Fruit fly (Drosophila melanogaster) Kc167 (cell line): ENCODE measurements around the gene CG7191.

ENCODE experiments used
- Myc ChIP-seq: fragments of >200 bp; optimal IDR thresholded peaks from 2 replicates; lab custom pipeline; 2017; ENCODE audit warnings: missing external identifiers
- Sin3A ChIP-seq: fragments of >200 bp; optimal IDR thresholded peaks from 2 replicates; lab custom pipeline; 2018; ENCODE audit warnings: missing external identifiers
- h ChIP-seq: fragments of >200 bp; optimal IDR thresholded peaks from 3 replicates; lab custom pipeline; 2018; ENCODE audit warnings: missing external identifiers
- insv ChIP-seq: fragments of >200 bp; optimal IDR thresholded peaks from 3 replicates; lab custom pipeline; 2018; ENCODE audit warnings: missing external identifiers
- psq ChIP-seq: fragments of >200 bp; optimal IDR thresholded peaks from 2 replicates; lab custom pipeline; 2017; ENCODE audit warnings: missing external identifiers
- ttk ChIP-seq: sonication (Bioruptor generic); optimal IDR thresholded peaks from 2 replicates; lab custom pipeline; 2017; ENCODE audit warnings: missing external identifiers

Gene CG7191

DNA sequence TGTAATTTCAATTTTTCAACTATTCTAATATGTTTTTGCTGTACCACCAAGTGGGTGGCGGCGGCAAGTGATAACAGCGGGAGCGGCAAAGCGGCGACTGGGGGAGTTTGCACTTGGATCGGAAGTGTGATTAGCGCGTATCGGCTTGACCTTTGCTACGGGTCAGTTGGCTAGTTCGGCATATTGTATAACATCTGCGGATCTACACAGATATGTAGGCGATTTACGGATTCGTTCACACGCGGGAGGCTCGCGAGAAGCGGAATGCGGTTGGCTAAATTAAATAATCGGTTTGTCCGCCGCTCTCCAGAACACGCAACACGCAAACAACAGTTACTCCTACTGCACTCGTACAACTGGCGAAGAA is 22.6 kb downstream of the CG7191 start:
- TF ChIP-seq Sin3A (lab: Kevin White, UChicago) (no peak), insv (lab: Kevin White, UChicago) (no peak), h (lab: Kevin White, UChicago) (no peak), psq (lab: Kevin White, UChicago) (no peak)

DNA sequence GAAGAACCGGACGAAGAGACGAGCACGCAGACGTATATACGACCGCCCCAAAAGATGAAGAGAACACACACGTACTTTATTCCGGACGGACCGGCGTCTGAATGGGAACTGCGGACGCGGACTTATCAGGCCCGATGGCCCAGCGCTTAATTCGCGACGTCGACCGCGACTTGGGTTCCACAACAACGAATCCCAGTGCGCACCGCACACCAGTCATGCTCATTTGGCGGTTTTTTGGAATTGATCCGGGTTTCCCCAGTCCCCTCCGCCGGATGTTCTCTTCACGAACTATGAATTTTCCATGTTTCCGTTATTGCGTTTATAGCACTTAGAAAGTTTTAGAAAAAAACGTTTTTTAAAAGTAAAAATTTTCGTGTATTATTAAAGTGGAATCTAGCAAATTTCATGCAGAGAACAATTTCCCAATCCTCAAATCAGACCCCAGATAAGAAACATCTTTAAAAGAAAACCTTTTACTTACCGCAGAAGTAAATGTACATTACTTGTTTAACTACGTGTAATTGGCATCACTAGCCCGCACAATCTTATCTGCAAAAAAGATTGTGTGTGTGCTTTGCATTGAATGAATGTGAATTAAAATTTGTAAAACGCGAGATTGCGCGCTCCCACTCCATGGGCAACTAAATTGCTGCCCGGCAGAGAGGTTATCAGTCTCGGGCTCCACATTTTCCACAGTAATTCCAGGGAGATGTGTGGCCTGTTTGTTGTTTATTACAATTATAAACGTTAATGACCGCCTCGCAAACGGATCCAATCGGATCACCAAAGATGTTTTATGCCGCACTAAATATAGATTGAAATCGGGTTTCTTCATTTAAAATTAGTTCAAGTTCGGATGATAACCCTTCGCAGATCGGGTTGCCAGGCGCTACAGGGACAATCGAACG is 23.3 kb downstream of the CG7191 start, which contains the start of gene CG7149:
Gene CG7149 (minus strand): TSS at position 110 of the 908 bp plus-strand sequence.
- no peak for TF ChIP-seq Myc (lab: Kevin White, UChicago)
- TF ChIP-seq ttk (lab: Kevin White, UChicago) = no peak
- no peak for TF ChIP-seq psq (lab: Kevin White, UChicago)
- no peak for TF ChIP-seq Sin3A (lab: Kevin White, UChicago)
- TF ChIP-seq h (lab: Kevin White, UChicago) = no peak
- TF ChIP-seq insv (lab: Kevin White, UChicago) = no peak

DNA sequence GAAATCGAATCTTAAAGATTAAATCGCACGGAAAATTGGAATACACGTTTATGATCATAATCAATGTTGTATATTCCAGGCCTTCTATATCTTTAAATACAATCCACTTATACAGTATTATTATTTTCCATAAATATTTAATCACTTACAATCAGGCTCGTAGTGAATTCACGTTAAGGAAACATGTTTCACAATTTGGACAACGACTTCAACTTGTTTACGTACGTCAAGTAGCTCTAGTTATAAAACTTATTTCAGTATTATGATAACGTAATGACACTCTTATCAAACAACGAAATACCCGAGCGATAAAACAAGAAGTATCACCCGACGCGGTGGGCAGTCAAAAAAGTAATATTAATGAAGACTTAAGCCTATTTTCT is 23.9 kb downstream of the CG7191 start:
- TF ChIP-seq Myc (lab: Kevin White, UChicago) (no peak), Sin3A (lab: Kevin White, UChicago) (no peak), insv (lab: Kevin White, UChicago) (no peak), psq (lab: Kevin White, UChicago) (no peak), h (lab: Kevin White, UChicago) (no peak), ttk (lab: Kevin White, UChicago) (no peak)

DNA sequence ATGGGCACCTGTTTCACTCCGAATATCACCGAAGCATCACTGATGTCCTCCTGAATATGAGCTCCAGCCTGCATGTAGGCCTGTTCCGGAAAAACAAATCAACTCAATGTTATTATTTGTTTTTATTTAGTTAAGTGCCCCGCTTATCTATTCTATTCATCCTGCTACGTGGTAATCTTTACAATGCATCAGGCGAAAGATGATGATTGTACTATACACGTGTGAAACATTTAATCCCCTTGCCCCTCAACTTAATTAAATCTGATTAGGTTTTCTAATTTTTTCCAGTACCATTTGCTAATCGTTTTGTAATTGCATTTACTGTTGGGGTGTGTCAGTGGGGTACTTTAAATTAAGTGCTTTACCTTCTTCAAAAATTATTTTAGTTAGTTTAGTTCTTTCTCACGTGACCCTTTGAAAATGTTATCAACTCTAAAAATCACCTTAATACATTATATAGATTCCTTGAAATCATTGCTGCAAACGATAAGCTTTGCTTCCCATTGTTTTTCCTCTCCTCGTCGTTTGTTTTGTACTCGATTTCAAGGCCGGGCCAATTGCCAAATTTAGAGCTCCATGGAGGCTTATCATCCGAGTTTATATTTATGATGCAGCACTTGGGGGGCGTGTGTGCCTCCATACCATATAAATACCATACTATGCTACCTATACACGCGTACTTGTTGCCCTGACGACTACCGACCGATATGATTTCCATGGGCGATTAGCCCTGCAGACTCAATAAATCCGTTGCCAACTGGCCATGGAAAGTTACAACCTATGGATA is 27.5 kb downstream of the CG7191 start:
- no peak for TF ChIP-seq Myc (lab: Kevin White, UChicago)
- TF ChIP-seq insv (lab: Kevin White, UChicago) = no peak
- no peak for TF ChIP-seq h (lab: Kevin White, UChicago)
- no peak for TF ChIP-seq psq (lab: Kevin White, UChicago)
- no peak for TF ChIP-seq ttk (lab: Kevin White, UChicago)
- TF ChIP-seq Sin3A (lab: Kevin White, UChicago) = no peak

DNA sequence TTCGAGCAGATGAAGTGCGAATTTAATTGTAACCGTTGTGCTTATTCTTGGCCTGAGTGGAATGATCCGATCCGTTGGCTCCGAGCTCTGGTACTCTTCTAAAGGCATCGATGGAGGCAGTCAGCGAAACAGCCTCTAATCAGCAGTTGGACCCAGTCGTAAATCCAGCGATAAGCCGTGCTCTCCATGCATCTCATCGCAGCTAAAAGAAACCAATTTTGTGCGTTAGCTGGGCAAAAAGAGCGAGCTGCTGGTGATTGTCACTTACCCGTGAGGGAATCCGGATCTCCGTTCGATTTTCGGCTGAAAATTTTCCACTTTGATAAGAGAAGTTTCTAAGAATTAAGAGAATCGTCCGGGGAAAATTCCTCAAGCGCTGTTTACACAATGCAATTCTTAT is 28.4 kb downstream of the CG7191 start, which contains the start of gene LKRSDH:
Gene LKRSDH (minus strand): TSS at position 101 of the 400 bp plus-strand sequence.
- TF ChIP-seq h (lab: Kevin White, UChicago) (no peak), Sin3A (lab: Kevin White, UChicago) (no peak), ttk (lab: Kevin White, UChicago) (no peak), Myc (lab: Kevin White, UChicago) (no peak), insv (lab: Kevin White, UChicago) (no peak), psq (lab: Kevin White, UChicago) (no peak)

DNA sequence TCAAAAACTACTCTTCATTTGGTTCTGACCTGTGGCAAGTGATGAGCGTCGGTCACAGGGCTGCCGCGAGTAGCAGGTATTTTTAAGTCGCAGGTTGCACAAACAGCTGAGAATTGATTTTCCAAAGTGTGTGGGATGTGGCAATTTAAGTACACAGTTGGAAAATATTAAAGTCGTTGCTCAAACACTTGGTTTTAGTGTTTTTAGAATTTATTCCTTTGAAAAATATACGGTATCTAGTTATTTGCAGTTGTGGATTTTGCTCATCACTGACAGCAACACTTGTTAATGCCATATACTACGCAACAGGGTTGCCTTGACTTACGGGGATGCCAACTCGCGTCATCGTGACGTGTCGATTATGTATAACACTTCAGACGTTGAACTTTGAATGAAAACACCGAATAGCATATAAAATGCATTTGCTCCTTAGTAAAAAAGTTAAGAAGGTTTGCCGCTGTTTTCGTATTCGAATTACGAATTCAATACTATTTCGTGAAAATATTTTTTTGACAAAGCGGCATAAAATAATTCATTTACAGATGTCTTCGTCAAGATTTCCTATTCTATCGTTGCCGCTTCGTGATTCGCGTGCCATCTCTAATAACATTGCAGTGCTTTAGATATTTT is 32.5 kb downstream of the CG7191 start, which contains the start of the genes Herp and r2d2:
Gene Herp (minus strand): TSS at position 255 of the 630 bp plus-strand sequence.
Gene r2d2 (plus strand): TSS at position 344 of the 630 bp plus-strand sequence.
- TF ChIP-seq psq (lab: Kevin White, UChicago) (no peak), Sin3A (lab: Kevin White, UChicago) (no peak), insv (lab: Kevin White, UChicago) (no peak), Myc (lab: Kevin White, UChicago) (no peak), ttk (lab: Kevin White, UChicago) (no peak), h (lab: Kevin White, UChicago) (no peak)

DNA sequence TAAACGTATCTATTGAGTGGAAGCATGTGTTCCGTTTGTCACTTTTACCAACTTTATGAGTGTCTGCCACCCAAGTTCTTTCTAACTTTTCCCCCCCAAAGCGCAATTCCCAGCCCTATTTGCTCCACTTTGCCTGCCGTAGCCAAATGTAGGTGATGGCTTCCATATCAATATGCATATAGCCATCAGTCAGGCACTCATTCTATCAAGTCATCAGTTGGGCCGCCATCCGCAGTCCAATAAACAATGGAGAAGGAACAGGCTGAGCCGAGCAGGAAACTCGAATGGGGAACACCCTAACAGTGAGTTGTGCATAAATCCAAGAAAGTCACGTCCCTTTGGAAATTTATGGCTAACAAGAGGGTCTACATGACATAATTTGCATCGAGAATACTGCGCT is 40.1 kb downstream of the CG7191 start:
- TF ChIP-seq Myc (lab: Kevin White, UChicago) (no peak), psq (lab: Kevin White, UChicago) (no peak), Sin3A (lab: Kevin White, UChicago) (no peak), ttk (lab: Kevin White, UChicago) (no peak), insv (lab: Kevin White, UChicago) (no peak)

DNA sequence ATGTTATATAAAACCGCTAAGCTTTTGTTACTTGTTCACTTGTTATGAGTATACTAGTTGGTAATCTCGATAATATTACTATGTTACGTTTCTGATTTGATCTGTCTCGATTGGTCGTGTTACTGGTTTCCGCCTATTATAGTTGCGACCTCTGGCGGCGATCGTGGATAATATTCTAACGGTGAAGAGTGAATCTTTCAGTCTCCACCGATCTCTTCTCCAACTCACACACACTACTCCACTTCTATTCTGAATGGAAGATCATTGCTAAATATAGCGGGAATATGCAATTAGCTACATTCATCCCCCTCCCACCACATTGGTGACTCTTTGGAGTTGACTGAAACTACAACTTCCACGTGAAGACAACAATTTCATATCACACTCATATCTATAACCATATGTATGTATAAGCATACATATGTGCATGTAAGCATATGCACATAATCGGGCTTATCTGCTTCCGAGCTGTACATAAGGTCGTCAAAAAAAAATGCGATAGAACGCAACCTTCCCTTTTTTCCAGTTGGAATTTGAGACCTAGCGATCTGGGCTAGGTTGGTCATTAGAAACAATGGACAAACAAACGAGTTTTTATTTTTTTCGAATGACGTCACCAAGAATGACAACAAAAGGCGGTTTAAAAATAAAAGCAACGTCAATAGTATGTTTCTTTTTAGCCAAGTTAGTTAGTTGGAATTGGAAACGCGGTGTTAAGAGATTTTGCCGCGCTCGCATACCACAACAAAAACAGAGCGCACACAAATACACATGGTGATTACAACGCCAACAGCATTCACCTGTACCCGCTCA is 41.7 kb downstream of the CG7191 start:
- TF ChIP-seq h (lab: Kevin White, UChicago) (no peak), Myc (lab: Kevin White, UChicago) (no peak), psq (lab: Kevin White, UChicago) (no peak)

DNA sequence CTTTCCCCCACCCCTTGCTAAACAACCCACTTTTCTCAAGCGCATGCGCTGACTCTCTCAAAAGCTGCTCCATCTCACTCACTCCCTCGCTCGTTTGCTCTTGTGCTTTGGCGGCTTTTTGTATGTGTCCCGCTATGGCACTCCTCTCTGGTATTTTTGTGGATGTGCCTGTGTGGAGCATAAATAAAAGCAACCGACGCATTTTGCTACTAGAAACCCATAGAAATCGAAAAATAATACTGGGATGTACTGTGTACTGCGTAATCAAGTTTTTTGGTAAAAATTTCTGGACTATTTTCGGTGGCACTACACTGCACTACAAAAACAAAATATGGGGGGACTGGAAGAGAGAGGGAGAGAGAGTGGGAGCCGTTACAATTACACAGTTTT is 42.3 kb downstream of the CG7191 start:
- TF ChIP-seq Myc (lab: Kevin White, UChicago) (no peak), h (lab: Kevin White, UChicago) (no peak), psq (lab: Kevin White, UChicago) (no peak), ttk (lab: Kevin White, UChicago) (no peak), insv (lab: Kevin White, UChicago) (no peak), Sin3A (lab: Kevin White, UChicago) (no peak)

DNA sequence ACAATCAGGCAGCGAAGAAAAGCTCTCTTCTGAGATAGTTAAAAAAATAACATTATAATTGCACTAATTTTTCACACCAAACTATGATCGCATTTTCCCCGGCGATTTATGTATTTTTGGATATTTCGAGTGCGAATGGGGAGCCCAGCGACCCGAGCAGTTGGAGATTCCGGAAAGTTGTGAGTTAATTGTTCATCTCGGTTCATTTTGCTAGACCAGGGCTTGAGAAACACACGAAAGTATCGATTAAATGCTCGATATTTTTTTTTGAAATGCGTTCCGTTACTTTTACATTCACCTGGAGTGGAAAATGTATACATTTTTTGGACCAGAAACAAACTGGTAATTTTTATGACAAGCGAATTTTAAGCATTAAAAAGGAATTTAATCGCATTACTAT is 43.1 kb downstream of the CG7191 start, which contains the start of gene Cdc14:
Gene Cdc14 (minus strand): TSS at position 185 of the 400 bp plus-strand sequence.
- no peak for TF ChIP-seq insv (lab: Kevin White, UChicago)
- TF ChIP-seq psq (lab: Kevin White, UChicago) = no peak
- TF ChIP-seq h (lab: Kevin White, UChicago) = no peak
- TF ChIP-seq Sin3A (lab: Kevin White, UChicago) = no peak
- TF ChIP-seq ttk (lab: Kevin White, UChicago) = no peak
- TF ChIP-seq Myc (lab: Kevin White, UChicago) = no peak
